Worm (Caenorhabditis elegans) whole organism, L4 larva: ENCODE measurements around the gene pars-1.

Experiments used
- D1046.2 ChIP-seq: fragments of 200-800 bp; sonication (Bioruptor generic); IDR thresholded peaks from 2 replicates; pipeline ENCODE4 v1.3.6; 2022; ENCODE audit warnings: missing genetic modification characterization, missing compliant biosample characterization
- F10B5.3 ChIP-seq: sonication (generic microtip); optimal IDR thresholded peaks from 2 replicates; lab custom pipeline; 2016; ENCODE audit warnings: mild to moderate bottlenecking, missing genetic modification characterization, missing compliant biosample characterization
- F37D6.2 ChIP-seq: sonication (generic microtip); optimal IDR thresholded peaks from 2 replicates; lab custom pipeline; 2016; ENCODE audit warnings: mild to moderate bottlenecking, missing genetic modification characterization, missing compliant biosample characterization
- F44E2.7 ChIP-seq: fragments of 200-800 bp; sonication (Bioruptor generic); IDR thresholded peaks from 2 replicates; pipeline ENCODE4 v2.1.2; 2022; ENCODE audit warnings: missing genetic modification characterization, missing compliant biosample characterization
- F49E8.2 ChIP-seq: sonication (generic microtip); optimal IDR thresholded peaks from 2 replicates; lab custom pipeline; 2016; ENCODE audit warnings: missing compliant biosample characterization, mild to moderate bottlenecking, missing genetic modification characterization, borderline replicate concordance
- T20F7.1 ChIP-seq: fragments of 200-800 bp; sonication (Bioruptor generic); optimal IDR thresholded peaks from 2 replicates; lab custom pipeline; 2018; ENCODE audit warnings: mild to moderate bottlenecking, missing genetic modification characterization, missing compliant biosample characterization
- T26A8.4 ChIP-seq: fragments of 200-800 bp; sonication (Bioruptor generic); IDR thresholded peaks from 2 replicates; pipeline ENCODE4 v1.3.6; 2022; ENCODE audit warnings: missing genetic modification characterization, missing compliant biosample characterization
- Y105C5A.15 ChIP-seq: fragments of 200-800 bp; sonication (Bioruptor generic); IDR thresholded peaks from 2 replicates; pipeline ENCODE4 v1.3.6; 2022; ENCODE audit warnings: missing genetic modification characterization, missing compliant biosample characterization
- aly-2 ChIP-seq: sonication (generic microtip); optimal IDR thresholded peaks from 2 replicates; lab custom pipeline; 2018; ENCODE audit warnings: missing biosample characterization, missing genetic modification characterization
- attf-4 ChIP-seq: sonication (generic microtip); optimal IDR thresholded peaks from 3 replicates; lab custom pipeline; 2017; ENCODE audit warnings: missing biosample characterization, missing genetic modification characterization
- ceh-82 ChIP-seq: sonication (generic microtip); optimal IDR thresholded peaks from 2 replicates; lab custom pipeline; 2017; ENCODE audit warnings: missing biosample characterization, missing genetic modification characterization
- ctbp-1 ChIP-seq: fragments of 200-800 bp; sonication (Bioruptor generic); IDR thresholded peaks from 2 replicates; pipeline ENCODE4 v1.3.6; 2022; ENCODE audit warnings: missing genetic modification reagents, missing genetic modification characterization, missing compliant biosample characterization
- daf-12 ChIP-seq: fragments of 150-350 bp; optimal IDR thresholded peaks from 2 replicates; lab custom pipeline; 2014; ENCODE audit warnings: missing biosample characterization, missing genetic modification reagents, missing genetic modification characterization
- daf-16 ChIP-seq, 3 experiments: sonication (generic microtip); optimal IDR thresholded peaks; 2 replicates each; lab custom pipeline; 2016 to 2017; ENCODE audit warnings: missing genetic modification characterization in 3 of 3, missing genetic modification reagents in 3 of 3, mild to moderate bottlenecking in 2 of 3, missing compliant biosample characterization in 2 of 3, missing biosample characterization in 1 of 3, moderate library complexity in 1 of 3
- dve-1 ChIP-seq: sonication (generic microtip); optimal IDR thresholded peaks from 2 replicates; lab custom pipeline; 2017; ENCODE audit warnings: antibody characterized with exemption, mild to moderate bottlenecking, missing genetic modification characterization, missing compliant biosample characterization; ENCODE audit not compliant: insufficient read depth
- fkh-10 ChIP-seq: fragments of 150-350 bp; optimal IDR thresholded peaks from 2 replicates; lab custom pipeline; 2014; ENCODE audit warnings: missing biosample characterization, missing genetic modification reagents, missing genetic modification characterization
- fos-1 ChIP-seq: fragments of 150-350 bp; optimal IDR thresholded peaks from 2 replicates; lab custom pipeline; 2014; ENCODE audit warnings: missing biosample characterization, missing genetic modification characterization
- gei-8 ChIP-seq: fragments of 200-800 bp; sonication (Bioruptor generic); optimal IDR thresholded peaks from 2 replicates; lab custom pipeline; 2018; ENCODE audit warnings: mild to moderate bottlenecking, missing genetic modification characterization, missing compliant biosample characterization
- hlh-30 ChIP-seq: sonication (generic microtip); optimal IDR thresholded peaks from 2 replicates; lab custom pipeline; 2017; ENCODE audit warnings: antibody characterized with exemption, mild to moderate bottlenecking, missing genetic modification characterization, missing compliant biosample characterization; ENCODE audit not compliant: insufficient read depth
- jun-1 ChIP-seq: fragments of 150-350 bp; optimal IDR thresholded peaks from 2 replicates; lab custom pipeline; 2014; ENCODE audit warnings: missing biosample characterization, missing genetic modification reagents, missing genetic modification characterization
- lin-1 ChIP-seq: fragments of 200-800 bp; sonication (Bioruptor generic); IDR thresholded peaks from 2 replicates; pipeline ENCODE4 v1.3.6; 2022; ENCODE audit warnings: missing genetic modification reagents, missing genetic modification characterization, missing compliant biosample characterization
- lin-13 ChIP-seq: fragments of 150-350 bp; optimal IDR thresholded peaks from 2 replicates; lab custom pipeline; 2014; ENCODE audit warnings: missing biosample characterization, missing genetic modification reagents, missing genetic modification characterization
- lin-38 ChIP-seq: fragments of 200-800 bp; sonication (Bioruptor generic); IDR thresholded peaks from 2 replicates; pipeline ENCODE4 v1.3.6; 2022; ENCODE audit warnings: missing genetic modification reagents, missing genetic modification characterization, missing compliant biosample characterization
- lin-39 ChIP-seq: fragments of 150-350 bp; optimal IDR thresholded peaks from 2 replicates; lab custom pipeline; 2014; ENCODE audit warnings: missing biosample characterization, missing genetic modification reagents, missing genetic modification characterization
- lsy-2 ChIP-seq, 2 experiments: fragments of 150-350 bp in 1 of 2; sonication (generic microtip) in 1 of 2; optimal IDR thresholded peaks; 2 replicates each; lab custom pipeline; 2014 to 2017; ENCODE audit warnings: missing biosample characterization in 2 of 2, missing genetic modification characterization in 2 of 2
- mdt-29 ChIP-seq: fragments of 200-800 bp; sonication (Bioruptor generic); IDR thresholded peaks from 2 replicates; pipeline ENCODE4 v1.3.6; 2022; ENCODE audit warnings: missing genetic modification reagents, missing genetic modification characterization, missing compliant biosample characterization
- mes-2 ChIP-seq: sonication (generic microtip); optimal IDR thresholded peaks from 2 replicates; lab custom pipeline; 2016; ENCODE audit warnings: missing genotype, mild to moderate bottlenecking, missing genetic modification characterization, missing compliant biosample characterization; ENCODE audit not compliant: poor library complexity, severe bottlenecking
- mxl-2 ChIP-seq: fragments of 200-800 bp; sonication (Bioruptor generic); conservative IDR thresholded peaks from 2 replicates; pipeline ENCODE4 v1.3.6; 2022; ENCODE audit warnings: missing genetic modification reagents, missing genetic modification characterization, missing compliant biosample characterization
- nhr-10 ChIP-seq: fragments of 150-350 bp; optimal IDR thresholded peaks from 2 replicates; lab custom pipeline; 2014; ENCODE audit warnings: missing biosample characterization, missing genetic modification characterization
- nhr-102 ChIP-seq: sonication (generic microtip); optimal IDR thresholded peaks from 2 replicates; lab custom pipeline; 2016; ENCODE audit warnings: mild to moderate bottlenecking, missing genetic modification characterization, moderate library complexity, missing compliant biosample characterization
- nhr-25 ChIP-seq: sonication (generic microtip); optimal IDR thresholded peaks from 2 replicates; lab custom pipeline; 2017; ENCODE audit warnings: missing genetic modification characterization, mild to moderate bottlenecking, missing compliant biosample characterization, antibody characterized with exemption, moderate library complexity, borderline replicate concordance; ENCODE audit not compliant: insufficient read depth
- nhr-41 ChIP-seq: fragments of 200-800 bp; sonication (Bioruptor generic); IDR thresholded peaks from 2 replicates; pipeline ENCODE4 v1.3.6; 2022; ENCODE audit warnings: missing genetic modification reagents, missing genetic modification characterization, missing compliant biosample characterization
- nhr-42 ChIP-seq: fragments of 200-800 bp; sonication (Bioruptor generic); IDR thresholded peaks from 2 replicates; pipeline ENCODE4 v1.3.6; 2022; ENCODE audit warnings: missing genetic modification characterization, missing compliant biosample characterization
- nhr-48 ChIP-seq: sonication (generic microtip); optimal IDR thresholded peaks from 2 replicates; lab custom pipeline; 2016; ENCODE audit warnings: mild to moderate bottlenecking, missing genetic modification characterization, missing compliant biosample characterization
- nhr-76 ChIP-seq: fragments of 150-350 bp; optimal IDR thresholded peaks from 2 replicates; lab custom pipeline; 2014; ENCODE audit warnings: missing biosample characterization, missing genetic modification characterization
- nhr-77 ChIP-seq: fragments of 150-350 bp; optimal IDR thresholded peaks from 2 replicates; lab custom pipeline; 2014; ENCODE audit warnings: missing biosample characterization, missing genetic modification characterization
- pha-4 ChIP-seq, 2 experiments: fragments of 150-350 bp in 1 of 2; fragments of 200-800 bp in 1 of 2; sonication (Bioruptor generic) in 1 of 2; IDR thresholded peaks in 1 of 2; optimal IDR thresholded peaks in 1 of 2; 2 replicates each; pipeline versions ENCODE4 v1.3.6 to Lab custom; 2014 to 2022; ENCODE audit warnings: missing genetic modification characterization in 2 of 2, missing genetic modification reagents in 2 of 2, missing biosample characterization in 1 of 2, missing compliant biosample characterization in 1 of 2
- php-3 ChIP-seq: fragments of 200-800 bp; sonication (Bioruptor generic); IDR thresholded peaks from 2 replicates; pipeline ENCODE4 v1.3.6; 2022; ENCODE audit warnings: missing genetic modification reagents, missing genetic modification characterization, missing compliant biosample characterization
- pqm-1 ChIP-seq: sonication (generic microtip); optimal IDR thresholded peaks from 2 replicates; lab custom pipeline; 2017; ENCODE audit warnings: missing biosample characterization, missing genetic modification characterization
- sdz-12 ChIP-seq: fragments of 200-800 bp; sonication (Bioruptor generic); optimal IDR thresholded peaks from 2 replicates; lab custom pipeline; 2018; ENCODE audit warnings: mild to moderate bottlenecking, missing genetic modification characterization, missing compliant biosample characterization
- set-16 ChIP-seq: fragments of 200-800 bp; sonication (Bioruptor generic); IDR thresholded peaks from 2 replicates; pipeline ENCODE4 v1.3.6; 2022; ENCODE audit warnings: missing genetic modification reagents, missing genetic modification characterization, missing compliant biosample characterization
- skn-1 ChIP-seq: fragments of 150-350 bp; optimal IDR thresholded peaks from 2 replicates; lab custom pipeline; 2014; ENCODE audit warnings: missing biosample characterization, missing genetic modification characterization
- snpc-1.2 ChIP-seq: fragments of 200-800 bp; sonication (Bioruptor generic); IDR thresholded peaks from 2 replicates; pipeline ENCODE4 v1.3.6; 2022; ENCODE audit warnings: missing genetic modification reagents, missing genetic modification characterization, missing compliant biosample characterization
- unc-39 ChIP-seq: sonication (generic microtip); optimal IDR thresholded peaks from 2 replicates; lab custom pipeline; 2017; ENCODE audit warnings: missing biosample characterization, missing genetic modification characterization
- unc-62 ChIP-seq, 3 experiments: fragments of 150-350 bp in 1 of 3; sonication (generic microtip); optimal IDR thresholded peaks in 2 of 3; peaks in 1 of 3; 1 replicate in 1 of 3; 2 replicates in 2 of 3; lab custom pipeline; 2014 to 2017; ENCODE audit warnings: missing biosample characterization in 3 of 3, missing genetic modification characterization in 3 of 3, missing genetic modification reagents in 3 of 3, missing genotype in 1 of 3
- zfp-2 ChIP-seq: sonication (generic microtip); optimal IDR thresholded peaks from 2 replicates; lab custom pipeline; 2016; ENCODE audit warnings: mild to moderate bottlenecking, missing genetic modification characterization, missing compliant biosample characterization
- zfp-3 ChIP-seq: fragments of 200-800 bp; sonication (Bioruptor generic); conservative IDR thresholded peaks from 2 replicates; pipeline ENCODE4 v1.3.6; 2022; ENCODE audit warnings: missing genetic modification reagents, missing genetic modification characterization, missing compliant biosample characterization
- zip-11 ChIP-seq: fragments of 200-800 bp; sonication (Bioruptor generic); IDR thresholded peaks from 2 replicates; pipeline ENCODE4 v1.3.6; 2022; ENCODE audit warnings: missing genetic modification characterization, missing compliant biosample characterization
- ztf-11 ChIP-seq: fragments of 150-350 bp; optimal IDR thresholded peaks from 2 replicates; lab custom pipeline; 2014; ENCODE audit warnings: missing biosample characterization, missing genetic modification characterization

pars-1 gene

ce11 chrIII:7189581-7190128, 49.2 kb upstream of the pars-1 start, which contains the start of gene rps-21 (continued):
- TF ChIP-seq lin-13 (GFP tag; lab: Kevin White, UChicago), result peak; percentile 58
- TF ChIP-seq aly-2 (tag; lab: Kevin White, UChicago), result no peak
- TF ChIP-seq pha-4 (GFP tag; IDR thresholded peaks at IDR 0.05; lab: Robert Waterston, UW), result no peak
- no peak for TF ChIP-seq pha-4 (tag; optimal IDR thresholded peaks at IDR 0.05; lab: Kevin White, UChicago)
- TF ChIP-seq fos-1 (tag; lab: Kevin White, UChicago), result no peak
- no peak for TF ChIP-seq nhr-42
- peak in 1 of 2 experiments; percentile 77 for TF ChIP-seq unc-62 (GFP tag; optimal IDR thresholded peaks at IDR 0.05 in 1 of 2; lab: Kevin White, UChicago)
- TF ChIP-seq unc-62 (tag; optimal IDR thresholded peaks at IDR 0.05; lab: Kevin White, UChicago), result no peak
- TF ChIP-seq zfp-2, result peak; percentile 94
- no peak for TF ChIP-seq ztf-11 (tag; lab: Kevin White, UChicago)
- TF ChIP-seq set-16 (GFP tag; lab: Robert Waterston, UW), result no peak; the same call in 1 of the 2 replicates
- TF ChIP-seq pqm-1, result peak; percentile 21
- TF ChIP-seq Y105C5A.15 (GFP tag; lab: Robert Waterston, UW), result no peak
- TF ChIP-seq php-3, result no peak
- no peak for TF ChIP-seq F10B5.3 (tag; lab: Kevin White, UChicago)
- TF ChIP-seq nhr-102 (tag; lab: Kevin White, UChicago), result peak; percentile 15
- peak; percentile 82 for TF ChIP-seq dve-1
- peak; percentile 49 for TF ChIP-seq nhr-25
- TF ChIP-seq T26A8.4, result peak; percentile 43; the same call in 1 of the 2 replicates
- no peak for TF ChIP-seq daf-16 (GFP tag; optimal IDR thresholded peaks at IDR 0.05; lab: Kevin White, UChicago)
- peak; percentile 16 for TF ChIP-seq daf-16 (tag; optimal IDR thresholded peaks at IDR 0.05; lab: Kevin White, UChicago)
- TF ChIP-seq F44E2.7 (GFP tag; lab: Robert Waterston, UW), result no peak
- peak; percentile 9 for TF ChIP-seq fkh-10 (GFP tag; lab: Kevin White, UChicago)
- TF ChIP-seq nhr-41, result no peak
- peak; percentile 78 for TF ChIP-seq T20F7.1 (GFP tag; lab: Kevin White, UChicago)
- no peak for TF ChIP-seq lin-39
- TF ChIP-seq mdt-29 (GFP tag; lab: Robert Waterston, UW), result no peak
- no peak for TF ChIP-seq nhr-76 (tag; lab: Kevin White, UChicago)
- TF ChIP-seq ctbp-1 (GFP tag; lab: Robert Waterston, UW), result no peak
- TF ChIP-seq gei-8 (GFP tag; lab: Kevin White, UChicago), result no peak
- peak; percentile 92 for TF ChIP-seq mes-2
- peak; percentile 74 for TF ChIP-seq lin-38 (GFP tag; lab: Robert Waterston, UW)
- no peak for TF ChIP-seq nhr-10 (tag; lab: Kevin White, UChicago)
- no peak for TF ChIP-seq mxl-2
- TF ChIP-seq D1046.2, result no peak
- TF ChIP-seq attf-4 (tag; lab: Kevin White, UChicago), result no peak
- no peak for TF ChIP-seq lin-1 (GFP tag; lab: Robert Waterston, UW)
- TF ChIP-seq F37D6.2 (tag; lab: Kevin White, UChicago), result peak; percentile 39
- TF ChIP-seq jun-1, result no peak
- TF ChIP-seq ceh-82 (tag; lab: Kevin White, UChicago), result no peak
- TF ChIP-seq nhr-77, result peak; percentile 64
- TF ChIP-seq daf-12 (tag; lab: Kevin White, UChicago), result no peak
- no peak for TF ChIP-seq zip-11
- no peak for TF ChIP-seq skn-1 (tag; lab: Kevin White, UChicago)
- TF ChIP-seq zfp-3 (GFP tag; lab: Robert Waterston, UW), result no peak
- peak; percentile 77 for TF ChIP-seq hlh-30 (tag; lab: Kevin White, UChicago)
- peak; percentile 9 to 92 for TF ChIP-seq lsy-2 (tag; optimal IDR thresholded peaks at IDR 0.05; lab: Kevin White, UChicago)
- no peak for TF ChIP-seq unc-39 (tag; lab: Kevin White, UChicago)
- TF ChIP-seq nhr-48 (tag; lab: Kevin White, UChicago), result peak; percentile 11
- TF ChIP-seq sdz-12 (GFP tag; lab: Kevin White, UChicago), result no peak
- TF ChIP-seq F49E8.2, result no peak
- no peak for TF ChIP-seq snpc-1.2
